Fruit fly (Drosophila melanogaster) whole organism: ENCODE measurements around the gene LanB2.

Experiments
- EcR ChIP-seq, 2 experiments: fragments of >200 bp; optimal IDR thresholded peaks; 2 replicates each; lab custom pipeline; 2017; ENCODE audit warnings: missing biosample characterization in 2 of 2, missing genetic modification characterization in 2 of 2, missing genetic modification reagents in 2 of 2
- usp ChIP-seq: fragments of >200 bp; optimal IDR thresholded peaks from 2 replicates; lab custom pipeline; 2017; ENCODE audit warnings: missing biosample characterization, missing genetic modification characterization, mixed read lengths

DNA sequence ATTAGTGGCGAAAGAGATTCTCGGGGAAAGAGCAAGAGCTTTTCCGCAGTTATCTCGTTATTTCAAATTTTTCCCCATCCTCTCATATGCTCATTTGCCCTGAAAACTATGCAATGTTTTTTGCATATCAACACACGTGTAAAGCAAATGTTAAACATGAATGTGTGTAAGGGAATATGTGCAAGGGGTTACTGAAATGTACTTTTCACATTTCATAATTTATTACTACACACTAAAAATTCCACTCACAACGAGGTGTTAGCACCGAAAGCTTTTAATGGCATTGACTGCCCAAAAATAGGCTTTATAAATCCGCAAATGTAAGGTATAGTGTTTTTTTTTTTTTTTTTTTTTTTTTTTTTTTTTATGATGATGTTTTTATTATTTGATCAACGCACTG, 43.1 kb upstream of the LanB2 start:
- TF ChIP-seq EcR (GFP tag; optimal IDR thresholded peaks at IDR 0.05; lab: Kevin White, UChicago), result no peak
- TF ChIP-seq usp (GFP tag; lab: Kevin White, UChicago), result no peak
